Fruit fly (Drosophila melanogaster) whole organism, wandering third instar larva: ENCODE data around the gene CG11756.

Experiments
- HLH106 ChIP-seq: fragments of 200-800 bp; optimal IDR thresholded peaks from 3 replicates; lab custom pipeline; 2019; ENCODE audit warnings: missing biosample characterization, mild to moderate bottlenecking, missing genetic modification characterization, moderate library complexity
- Myc ChIP-seq: fragments of >200 bp; optimal IDR thresholded peaks from 2 replicates; lab custom pipeline; 2017
- N ChIP-seq: fragments of >200 bp; optimal IDR thresholded peaks from 2 replicates; lab custom pipeline; 2018; ENCODE audit warnings: missing biosample characterization, missing external identifiers, missing genetic modification characterization
- OdsH ChIP-seq: fragments of 200-800 bp; sonication (Bioruptor generic); optimal IDR thresholded peaks from 2 replicates; lab custom pipeline; 2016; ENCODE audit warnings: missing biosample characterization, mild to moderate bottlenecking, missing genetic modification characterization
- Rel ChIP-seq, 2 experiments: fragments of 200-800 bp; sonication (Bioruptor generic) in 1 of 2; optimal IDR thresholded peaks; 2 replicates in 1 of 2; 3 replicates in 1 of 2; lab custom pipeline; 2016 to 2019; ENCODE audit warnings: mild to moderate bottlenecking in 2 of 2, missing biosample characterization in 2 of 2, missing genetic modification characterization in 2 of 2, moderate library complexity in 1 of 2
- Vsx2 ChIP-seq: fragments of 200-300, 225-300 bp; sonication (Bioruptor generic); optimal IDR thresholded peaks from 2 replicates; lab custom pipeline; 2018; ENCODE audit warnings: missing biosample characterization, missing genetic modification characterization; ENCODE audit not compliant: partially characterized antibody
- br ChIP-seq: fragments of 200-800 bp; sonication (Bioruptor generic); optimal IDR thresholded peaks from 2 replicates; lab custom pipeline; 2016; ENCODE audit warnings: missing biosample characterization, missing genetic modification characterization
- dmrt93B ChIP-seq: fragments of 200-800 bp; sonication (Bioruptor generic); optimal IDR thresholded peaks from 2 replicates; lab custom pipeline; 2018; ENCODE audit warnings: missing biosample characterization, mild to moderate bottlenecking, missing genetic modification characterization
- psq ChIP-seq: fragments of 200-800 bp; sonication (Bioruptor generic); optimal IDR thresholded peaks from 3 replicates; lab custom pipeline; 2017; ENCODE audit warnings: missing biosample characterization, mild to moderate bottlenecking, missing genetic modification characterization, moderate library complexity
- sage ChIP-seq: fragments of 200-800 bp; sonication (Bioruptor generic); optimal IDR thresholded peaks from 2 replicates; lab custom pipeline; 2016; ENCODE audit warnings: missing biosample characterization, mild to moderate bottlenecking, missing genetic modification characterization
- usp ChIP-seq: fragments of >200 bp; optimal IDR thresholded peaks from 2 replicates; lab custom pipeline; 2017; ENCODE audit warnings: missing biosample characterization, missing genetic modification characterization
- woc ChIP-seq: sonication (Bioruptor generic); optimal IDR thresholded peaks from 2 replicates; lab custom pipeline; 2016; ENCODE audit warnings: missing biosample characterization, mild to moderate bottlenecking, missing genetic modification characterization

DNA sequence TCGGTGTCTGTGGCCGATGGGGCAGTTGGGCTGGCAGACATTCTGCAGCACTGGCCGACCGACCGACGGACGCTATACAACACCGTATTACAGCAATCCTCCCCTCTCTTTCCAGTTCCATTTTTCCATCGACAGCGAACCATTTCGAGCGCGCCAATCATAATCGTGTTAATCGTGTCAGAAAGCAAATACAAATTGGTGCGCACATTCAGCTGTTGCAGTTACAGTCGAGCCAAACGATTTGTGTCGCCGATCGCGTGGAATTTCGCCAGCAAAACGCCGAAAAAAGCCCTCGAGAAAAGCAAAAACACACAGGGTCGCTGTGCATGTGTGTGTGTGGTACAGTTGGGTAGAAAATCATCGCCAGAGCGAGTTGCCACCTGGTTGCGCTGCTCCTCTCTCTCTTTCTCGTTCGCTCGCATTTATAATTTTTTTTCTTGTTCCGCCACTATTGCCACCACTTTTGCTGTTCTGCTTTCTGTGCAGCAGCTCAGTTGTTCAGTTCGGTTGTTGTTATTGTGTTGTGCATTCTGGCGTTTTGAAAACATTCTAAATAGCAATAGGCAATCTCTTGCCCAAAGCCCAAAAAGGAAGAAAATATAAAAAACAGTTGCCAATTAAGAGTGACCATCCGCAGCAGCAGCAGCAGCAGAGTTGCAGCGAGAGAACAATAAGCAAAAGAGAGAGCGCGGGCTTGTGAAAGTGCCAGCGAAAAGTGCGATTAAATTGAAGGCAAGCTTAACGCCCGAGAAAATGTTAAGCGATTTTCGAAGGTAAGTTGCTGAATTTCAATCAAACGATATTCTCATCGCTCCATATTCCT is 2.8 kb downstream of the CG11756 start, which contains the start of gene CG1737:
- no peak for TF ChIP-seq br
- TF ChIP-seq usp (GFP tag; lab: Kevin White, UChicago), result no peak
- TF ChIP-seq sage (GFP tag; lab: Kevin White, UChicago), result no peak
- TF ChIP-seq dmrt93B (GFP tag; lab: Kevin White, UChicago), result no peak
- peak; percentile 19 for TF ChIP-seq HLH106 (tag; lab: Kevin White, UChicago)
- peak; percentile 38 for TF ChIP-seq OdsH (GFP tag; lab: Kevin White, UChicago)
- no peak for TF ChIP-seq woc
- peak; percentile 0 for TF ChIP-seq psq
- TF ChIP-seq Myc (lab: Kevin White, UChicago), result no peak
- TF ChIP-seq Rel (GFP tag; optimal IDR thresholded peaks at IDR 0.05; lab: Kevin White, UChicago), result no peak
- peak; percentile 60 for TF ChIP-seq Rel (tag; optimal IDR thresholded peaks at IDR 0.05; lab: Kevin White, UChicago)
- no peak for TF ChIP-seq Vsx2 (GFP tag; lab: Kevin White, UChicago)
- TF ChIP-seq N (GFP tag; lab: Kevin White, UChicago), result no peak
